Fruit fly (Drosophila melanogaster): ENCODE measurements around the gene Nrx-1.
A peak's percentile ranks its signal among the peaks of the same experiment; 100 is the strongest.

Nrx-1 gene

dm6 chr3R:22447874-22448254, 20.4 kb upstream of the Nrx-1 start, which contains the start of gene CG34376 (continued):
- TF ChIP-seq crc (GFP tag; optimal IDR thresholded peaks at IDR 0.05), result no peak
- peak; percentile 23 for TF ChIP-seq CG9876 (GFP tag; optimal IDR thresholded peaks at IDR 0.05)
- TF ChIP-seq knrl (GFP tag; IDR thresholded peaks at IDR 0.05; ENCODE audit: partially characterized antibody), result no peak; the same call in 2 of the 3 replicates
- peak in 1 of 2 experiments; percentile 39 for TF ChIP-seq insv (GFP tag; optimal IDR thresholded peaks at IDR 0.05)
- TF ChIP-seq CG4617 (GFP tag; optimal IDR thresholded peaks at IDR 0.05; ENCODE audit: borderline replicate concordance), result peak; percentile 4
- TF ChIP-seq CG2120 (GFP tag; optimal IDR thresholded peaks at IDR 0.05), result no peak
- TF ChIP-seq CG18619 (GFP tag; optimal IDR thresholded peaks at IDR 0.05), result no peak
- TF ChIP-seq CG9215 (GFP tag; IDR thresholded peaks at IDR 0.05), result 0 out of 2 replicates have a peak, but pooled peaks have one; percentile 5
- no peak for TF ChIP-seq zf30C (GFP tag; optimal IDR thresholded peaks at IDR 0.05)
- peak; percentile 1 for TF ChIP-seq HLHmδ (GFP tag; optimal IDR thresholded peaks at IDR 0.05)
- peak; percentile 49 for TF ChIP-seq PHDP (tag; optimal IDR thresholded peaks at IDR 0.05)
- TF ChIP-seq ac (GFP tag; optimal IDR thresholded peaks at IDR 0.05), result no peak
- TF ChIP-seq MESR4 (GFP tag; optimal IDR thresholded peaks at IDR 0.05), result peak; percentile 52
- peak; percentile 23; the same call in 1 of the 2 replicates for TF ChIP-seq HLH3B (GFP tag; IDR thresholded peaks at IDR 0.05)
- no peak for TF ChIP-seq CG10565 (GFP tag; optimal IDR thresholded peaks at IDR 0.05)
- TF ChIP-seq lov (optimal IDR thresholded peaks at IDR 0.05), result no peak
- 0 out of 3 replicates have a peak, but pooled peaks have one; percentile 45 for TF ChIP-seq lov (GFP tag; IDR thresholded peaks at IDR 0.05)
- TF ChIP-seq grau (tag; optimal IDR thresholded peaks at IDR 0.05), result peak; percentile 41
- TF ChIP-seq CG15514 (GFP tag; optimal IDR thresholded peaks at IDR 0.05), result peak; percentile 67
- no peak for TF ChIP-seq lbe (GFP tag; optimal IDR thresholded peaks at IDR 0.05)
- TF ChIP-seq CG1832 (GFP tag; optimal IDR thresholded peaks at IDR 0.05), result no peak
- TF ChIP-seq gem (tag; optimal IDR thresholded peaks at IDR 0.05), result peak; percentile 55
- TF ChIP-seq pan (optimal IDR thresholded peaks at IDR 0.05), result no peak
- peak in 1 of 2 experiments; percentile 56 for TF ChIP-seq pan (GFP tag; optimal IDR thresholded peaks at IDR 0.05 in 1 of 2, IDR thresholded peaks at IDR 0.05 in 1 of 2)
- TF ChIP-seq gt (GFP tag; IDR thresholded peaks at IDR 0.05), result no peak
- peak; percentile 38 for TF ChIP-seq CG3847 (GFP tag; IDR thresholded peaks at IDR 0.05)
- TF ChIP-seq Bgb (GFP tag; IDR thresholded peaks at IDR 0.05; ENCODE audit: partially characterized antibody), result peak; percentile 36; the same call in 1 of the 2 replicates
- TF ChIP-seq lilli (GFP tag; optimal IDR thresholded peaks at IDR 0.05), result no peak
- peak; percentile 65 for TF ChIP-seq MBD-R2 (GFP tag; IDR thresholded peaks at IDR 0.05)
- TF ChIP-seq nmo (GFP tag; optimal IDR thresholded peaks at IDR 0.05), result peak; percentile 58
- peak; percentile 47 for TF ChIP-seq CG13424 (tag; optimal IDR thresholded peaks at IDR 0.05)
- no peak for TF ChIP-seq unc-4 (GFP tag; IDR thresholded peaks at IDR 0.05; ENCODE audit: partially characterized antibody)
- peak; percentile 36; the same call in 1 of the 3 replicates for TF ChIP-seq CG11695 (GFP tag; IDR thresholded peaks at IDR 0.05)
- peak; percentile 75; the same call in 1 of the 3 replicates for TF ChIP-seq CG34422 (GFP tag; IDR thresholded peaks at IDR 0.05)
- no peak for TF ChIP-seq Atf-2 (GFP tag; optimal IDR thresholded peaks at IDR 0.05)
- TF ChIP-seq CG15011 (GFP tag; optimal IDR thresholded peaks at IDR 0.05), result no peak
- TF ChIP-seq CkIIα-i1 (GFP tag; IDR thresholded peaks at IDR 0.05), result no peak
- peak; percentile 99 for TF ChIP-seq CG34376 (GFP tag; optimal IDR thresholded peaks at IDR 0.05)
- TF ChIP-seq CG5245 (GFP tag; optimal IDR thresholded peaks at IDR 0.05), result no peak
- TF ChIP-seq az2 (GFP tag; optimal IDR thresholded peaks at IDR 0.05), result peak; percentile 5
- TF ChIP-seq bcd (GFP tag; optimal IDR thresholded peaks at IDR 0.05), result peak; percentile 28
- peak; percentile 45 for TF ChIP-seq lmd (GFP tag; IDR thresholded peaks at IDR 0.05)
- TF ChIP-seq dm (GFP tag; optimal IDR thresholded peaks at IDR 0.05), result no peak
- peak; percentile 74 for TF ChIP-seq CG2116 (GFP tag; optimal IDR thresholded peaks at IDR 0.05)
- TF ChIP-seq dysf (GFP tag; IDR thresholded peaks at IDR 0.05), result peak; percentile 4; the same call in 1 of the 3 replicates
- no peak for TF ChIP-seq CG13624 (GFP tag; optimal IDR thresholded peaks at IDR 0.05)
- peak in 1 of 2 experiments; percentile 66 for TF ChIP-seq crp (GFP tag; optimal IDR thresholded peaks at IDR 0.05)
- 0 out of 3 replicates have a peak, but pooled peaks have one; percentile 19 for TF ChIP-seq gce (GFP tag; IDR thresholded peaks at IDR 0.05)
- TF ChIP-seq sens-2 (GFP tag; IDR thresholded peaks at IDR 0.05), result peak; percentile 88
- TF ChIP-seq wor (GFP tag; IDR thresholded peaks at IDR 0.05), result no peak
- TF ChIP-seq ftz-f1 (GFP tag; optimal IDR thresholded peaks at IDR 0.05), result no peak

Data from whole organism, embryonic.